Worm (Caenorhabditis elegans): Measurements from ENCODE around the gene srx-5.

DNA sequence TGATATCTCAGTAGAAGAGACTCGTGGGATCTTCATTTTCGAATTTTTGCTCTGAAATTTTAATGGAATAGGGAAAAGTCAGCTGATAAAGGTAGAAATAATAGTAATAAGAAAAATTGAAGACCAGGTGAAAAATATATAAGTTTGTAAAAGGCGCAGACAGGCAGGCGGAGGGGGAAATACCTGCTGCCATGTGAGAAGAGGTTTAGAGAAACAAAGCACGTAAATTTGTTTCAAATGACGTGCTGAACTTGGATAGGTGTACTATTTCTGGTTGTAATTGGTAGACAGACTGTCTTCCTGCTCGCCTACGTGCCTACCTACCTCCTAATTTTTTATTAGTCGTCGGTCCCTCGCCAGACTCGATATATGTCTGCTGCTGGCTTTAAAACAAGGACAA, 32.4 kb upstream of the srx-5 start, which contains the start of gene nhr-180:
- TF ChIP-seq ama-1 (optimal IDR thresholded peaks at IDR 0.05) (no peak), F13H6.1 (tag; optimal IDR thresholded peaks at IDR 0.05) (no peak), ceh-24 (tag; optimal IDR thresholded peaks at IDR 0.05) (no peak)
